Fruit fly (Drosophila melanogaster) whole organism, prepupa: ENCODE data around the gene Fpgs1.

Experiments
- CG10631 ChIP-seq: fragments of 200-800 bp; sonication (Bioruptor generic); optimal IDR thresholded peaks from 2 replicates; lab custom pipeline; 2016; ENCODE audit warnings: missing biosample characterization, missing genetic modification characterization
- CG10669 ChIP-seq: fragments of 200-800 bp; sonication (Bioruptor generic); optimal IDR thresholded peaks from 3 replicates; lab custom pipeline; 2018; ENCODE audit warnings: missing biosample characterization, mild to moderate bottlenecking, missing genetic modification characterization, moderate library complexity
- CG11762 ChIP-seq: fragments of 200-800 bp; sonication (Bioruptor generic); optimal IDR thresholded peaks from 3 replicates; lab custom pipeline; 2016; ENCODE audit warnings: missing biosample characterization, missing genetic modification characterization; ENCODE audit not compliant: insufficient read depth
- CG11902 ChIP-seq: fragments of 200-800 bp; sonication (Bioruptor generic); optimal IDR thresholded peaks from 3 replicates; lab custom pipeline; 2016; ENCODE audit warnings: missing biosample characterization, missing genetic modification characterization
- CG34406 ChIP-seq: fragments of 200-800 bp; sonication (Bioruptor generic); optimal IDR thresholded peaks from 3 replicates; lab custom pipeline; 2016; ENCODE audit warnings: missing biosample characterization, missing genetic modification characterization
- CG4318 ChIP-seq: fragments of 200-800 bp; sonication (Bioruptor generic); optimal IDR thresholded peaks from 3 replicates; lab custom pipeline; 2017; ENCODE audit warnings: missing biosample characterization, mild to moderate bottlenecking, missing genetic modification characterization
- CG6276 ChIP-seq: fragments of 200-800 bp; sonication (Bioruptor generic); optimal IDR thresholded peaks from 2 replicates; lab custom pipeline; 2017; ENCODE audit warnings: missing biosample characterization, mild to moderate bottlenecking, missing genetic modification characterization
- CG6808 ChIP-seq: fragments of 200-800 bp; sonication (Bioruptor generic); optimal IDR thresholded peaks from 3 replicates; lab custom pipeline; 2017; ENCODE audit warnings: missing biosample characterization, missing genetic modification characterization, mild to moderate bottlenecking, moderate library complexity, missing genetic modification reagents
- CG6854 ChIP-seq: fragments of 200-800 bp; sonication (Bioruptor generic); optimal IDR thresholded peaks from 2 replicates; lab custom pipeline; 2017; ENCODE audit warnings: missing biosample characterization, mild to moderate bottlenecking, missing genetic modification characterization
- CG8119 ChIP-seq: fragments of 200-800 bp; sonication (Bioruptor generic); IDR thresholded peaks from 3 replicates; pipeline ENCODE4 v1.3.6; 2022; ENCODE audit warnings: missing biosample characterization, missing genetic modification characterization
- CG8319 ChIP-seq: fragments of 200-800 bp; sonication (Bioruptor generic); optimal IDR thresholded peaks from 3 replicates; lab custom pipeline; 2016; ENCODE audit warnings: missing biosample characterization, missing genetic modification characterization
- CG8632 ChIP-seq: fragments of 200-800 bp; sonication (Bioruptor generic); optimal IDR thresholded peaks from 3 replicates; lab custom pipeline; 2016; ENCODE audit warnings: missing biosample characterization, missing genetic modification characterization
- CG9139 ChIP-seq: fragments of 200-800 bp; sonication (Bioruptor generic); optimal IDR thresholded peaks from 3 replicates; lab custom pipeline; 2017; ENCODE audit warnings: missing biosample characterization, mild to moderate bottlenecking, missing genetic modification characterization
- Eip78C ChIP-seq: fragments of 200-800 bp; sonication (Bioruptor generic); peaks from one replicate; lab custom pipeline; 2016; ENCODE audit warnings: missing biosample characterization, missing genetic modification characterization
- Eip93F ChIP-seq: fragments of 200-800 bp; sonication (Bioruptor generic); optimal IDR thresholded peaks from 2 replicates; lab custom pipeline; 2016; ENCODE audit warnings: missing biosample characterization, mild to moderate bottlenecking, missing genetic modification characterization
- Ets21C ChIP-seq: fragments of 200-800 bp; sonication (Bioruptor generic); optimal IDR thresholded peaks from 3 replicates; lab custom pipeline; 2016; ENCODE audit warnings: missing biosample characterization, missing genetic modification characterization
- Gug ChIP-seq: fragments of 200-800 bp; sonication (Bioruptor generic); IDR thresholded peaks from 2 replicates; pipeline ENCODE4 v1.3.6; 2022; ENCODE audit warnings: missing biosample characterization, missing genetic modification characterization
- Hr38 ChIP-seq: sonication (Bioruptor generic); optimal IDR thresholded peaks from 2 replicates; lab custom pipeline; 2016; ENCODE audit warnings: missing biosample characterization, missing genetic modification characterization
- Hr39 ChIP-seq: fragments of 200-800 bp; sonication (Bioruptor generic); optimal IDR thresholded peaks from 2 replicates; lab custom pipeline; 2016; ENCODE audit warnings: missing biosample characterization, missing genetic modification characterization
- Met ChIP-seq: fragments of 200-800 bp; sonication (Bioruptor generic); optimal IDR thresholded peaks from 3 replicates; lab custom pipeline; 2016; ENCODE audit warnings: missing biosample characterization, missing genetic modification characterization
- Smox ChIP-seq: fragments of 200-800 bp; sonication (Bioruptor generic); optimal IDR thresholded peaks from 3 replicates; lab custom pipeline; 2016; ENCODE audit warnings: missing biosample characterization, missing genetic modification characterization
- Sox102F ChIP-seq: fragments of 200-800 bp; sonication (Bioruptor generic); optimal IDR thresholded peaks from 2 replicates; lab custom pipeline; 2016; ENCODE audit warnings: missing biosample characterization, mild to moderate bottlenecking, missing genetic modification characterization
- achi ChIP-seq: fragments of 200-800 bp; sonication (Bioruptor generic); optimal IDR thresholded peaks from 3 replicates; lab custom pipeline; 2016; ENCODE audit warnings: missing biosample characterization, missing genetic modification characterization
- acj6 ChIP-seq: fragments of 200-800 bp; sonication (Bioruptor generic); optimal IDR thresholded peaks from 3 replicates; lab custom pipeline; 2016; ENCODE audit warnings: missing biosample characterization, missing genetic modification characterization
- cyc ChIP-seq: fragments of 200-800 bp; sonication (Bioruptor generic); optimal IDR thresholded peaks from 3 replicates; lab custom pipeline; 2016; ENCODE audit warnings: missing biosample characterization, missing genetic modification characterization
- dac ChIP-seq: fragments of 200-800 bp; sonication (Bioruptor generic); optimal IDR thresholded peaks from 2 replicates; lab custom pipeline; 2017; ENCODE audit warnings: missing biosample characterization, mild to moderate bottlenecking, missing genetic modification characterization
- eg ChIP-seq: fragments of 200-800 bp; sonication (Bioruptor generic); IDR thresholded peaks from 3 replicates; pipeline ENCODE4 v1.3.6; 2022; ENCODE audit warnings: missing biosample characterization, missing genetic modification characterization
- esn ChIP-seq: fragments of 200-800 bp; sonication (Bioruptor generic); optimal IDR thresholded peaks from 2 replicates; lab custom pipeline; 2016; ENCODE audit warnings: missing biosample characterization, mild to moderate bottlenecking, missing genetic modification characterization, moderate library complexity
- fd59A ChIP-seq: fragments of 200-800 bp; sonication (Bioruptor generic); optimal IDR thresholded peaks from 2 replicates; lab custom pipeline; 2017; ENCODE audit warnings: missing biosample characterization, mild to moderate bottlenecking, missing genetic modification characterization, missing genetic modification reagents
- lz ChIP-seq: fragments of 200-800 bp; sonication (Bioruptor generic); optimal IDR thresholded peaks from 3 replicates; lab custom pipeline; 2016; ENCODE audit warnings: missing biosample characterization, missing genetic modification characterization
- svp ChIP-seq: fragments of 200-800 bp; sonication (Bioruptor generic); peaks from one replicate; lab custom pipeline; 2016; ENCODE audit warnings: missing biosample characterization, missing genetic modification characterization
- topi ChIP-seq: fragments of 200-800 bp; sonication (Bioruptor generic); optimal IDR thresholded peaks from 3 replicates; lab custom pipeline; 2016; ENCODE audit warnings: missing biosample characterization, missing genetic modification characterization
- vri ChIP-seq: fragments of 200-800 bp; sonication (Bioruptor generic); optimal IDR thresholded peaks from 3 replicates; lab custom pipeline; 2016; ENCODE audit warnings: missing biosample characterization, mild to moderate bottlenecking, missing genetic modification characterization

The Fpgs1 gene

dm6 chrX:12663464-12663938 is 51.8 kb downstream of the Fpgs1 start (continued):
- TF ChIP-seq Hr39 (GFP tag; lab: Kevin White, UChicago): no peak
- no peak for TF ChIP-seq acj6 (GFP tag; lab: Kevin White, UChicago)
- TF ChIP-seq Smox (GFP tag; lab: Kevin White, UChicago): no peak
- no peak for TF ChIP-seq Gug
- no peak for TF ChIP-seq CG10631 (GFP tag; lab: Kevin White, UChicago)
- no peak for TF ChIP-seq achi
- no peak for TF ChIP-seq Eip93F
- no peak for TF ChIP-seq Ets21C (GFP tag; lab: Kevin White, UChicago)
- no peak for TF ChIP-seq Hr38 (GFP tag; lab: Kevin White, UChicago)
- TF ChIP-seq CG10669 (GFP tag; lab: Kevin White, UChicago): no peak
- TF ChIP-seq Met (GFP tag; lab: Kevin White, UChicago): no peak
- 0 out of 3 replicates have a peak, but pooled peaks have one; percentile 24 for TF ChIP-seq CG8119
- TF ChIP-seq CG6808 (GFP tag; lab: Kevin White, UChicago): peak; percentile 38
- no peak for TF ChIP-seq topi (GFP tag; lab: Kevin White, UChicago)
- peak; percentile 42 for TF ChIP-seq CG9139
- no peak for TF ChIP-seq cyc (GFP tag; lab: Kevin White, UChicago)
- peak; percentile 4 for TF ChIP-seq CG6854
- TF ChIP-seq fd59A (GFP tag; lab: Kevin White, UChicago): no peak
- TF ChIP-seq CG4318 (GFP tag; lab: Kevin White, UChicago): no peak
- no peak for TF ChIP-seq CG6276 (GFP tag; lab: Kevin White, UChicago)
- TF ChIP-seq vri (GFP tag; lab: Kevin White, UChicago): peak; percentile 55
- TF ChIP-seq Sox102F (GFP tag; lab: Kevin White, UChicago): no peak
- no peak for TF ChIP-seq CG8632
- TF ChIP-seq eg (GFP tag; lab: Robert Waterston, UW): 0 out of 3 replicates have a peak, but pooled peaks have one; percentile 19
- no peak for TF ChIP-seq dac (GFP tag; lab: Kevin White, UChicago)
- no peak for TF ChIP-seq esn (GFP tag; lab: Kevin White, UChicago)
- TF ChIP-seq CG34406: no peak
- TF ChIP-seq lz (GFP tag; lab: Kevin White, UChicago): no peak

dm6 chrX:12664117-12664783 is 52.6 kb downstream of the Fpgs1 start:
- TF ChIP-seq CG11762 (no peak), CG8319 (GFP tag; lab: Kevin White, UChicago) (no peak), CG11902 (no peak), Eip78C (GFP tag; lab: Kevin White, UChicago) (peak; percentile 50), svp (GFP tag; lab: Kevin White, UChicago) (peak; percentile 84), Hr39 (GFP tag; lab: Kevin White, UChicago) (no peak), CG8632 (peak; percentile 5)
